Worm (Caenorhabditis elegans) whole organism, L2 larva: ENCODE measurements around the gene arrd-6.
"Not testable (repeated sequence)": the region's sequence is repeated elsewhere in the genome, so short reads cannot be mapped to it uniquely, and the experiment has no call there.

Experiments
- C34F6.9 ChIP-seq: fragments of 150-350 bp; optimal IDR thresholded peaks from 2 replicates; lab custom pipeline; 2014; ENCODE audit warnings: missing biosample characterization, missing genetic modification characterization
- F13H6.1 ChIP-seq: sonication (generic microtip); optimal IDR thresholded peaks from 2 replicates; lab custom pipeline; 2016; ENCODE audit warnings: missing genetic modification characterization, missing compliant biosample characterization
- R02D3.7 ChIP-seq: fragments of 150-350 bp; optimal IDR thresholded peaks from 2 replicates; lab custom pipeline; 2014; ENCODE audit warnings: missing biosample characterization, missing genetic modification characterization
- Y55F3AM.14 ChIP-seq: fragments of 200-800 bp; sonication (Bioruptor generic); optimal IDR thresholded peaks from 2 replicates; lab custom pipeline; 2018; ENCODE audit warnings: mild to moderate bottlenecking, missing genetic modification characterization, missing compliant biosample characterization
- ZK546.5 ChIP-seq: sonication (generic microtip); optimal IDR thresholded peaks from 2 replicates; lab custom pipeline; 2017; ENCODE audit warnings: missing biosample characterization, missing genetic modification characterization
- alr-1 ChIP-seq: fragments of 150-350 bp; optimal IDR thresholded peaks from 2 replicates; lab custom pipeline; 2014; ENCODE audit warnings: missing biosample characterization, missing genetic modification characterization
- aly-2 ChIP-seq: fragments of 150-350 bp; optimal IDR thresholded peaks from 2 replicates; lab custom pipeline; 2014; ENCODE audit warnings: missing biosample characterization, missing genetic modification characterization
- ama-1 ChIP-seq: fragments of 150-350 bp; optimal IDR thresholded peaks from 2 replicates; lab custom pipeline; 2018; ENCODE audit warnings: inconsistent platforms
- blmp-1 ChIP-seq: sonication (generic microtip); optimal IDR thresholded peaks from 2 replicates; lab custom pipeline; 2017; ENCODE audit warnings: missing genetic modification characterization, mild to moderate bottlenecking, missing compliant biosample characterization, antibody characterized with exemption, moderate library complexity; ENCODE audit not compliant: insufficient read depth
- ceh-16 ChIP-seq: fragments of 150-350 bp; optimal IDR thresholded peaks from 2 replicates; lab custom pipeline; 2014; ENCODE audit warnings: missing biosample characterization, missing genetic modification characterization
- ceh-82 ChIP-seq: fragments of 150-350 bp; optimal IDR thresholded peaks from 2 replicates; lab custom pipeline; 2014; ENCODE audit warnings: missing biosample characterization, missing genetic modification characterization
- crh-2 ChIP-seq: sonication (generic microtip); optimal IDR thresholded peaks from 2 replicates; lab custom pipeline; 2017; ENCODE audit warnings: missing biosample characterization, missing genetic modification characterization
- dmd-4 ChIP-seq: sonication (generic microtip); optimal IDR thresholded peaks from 2 replicates; lab custom pipeline; 2017; ENCODE audit warnings: missing biosample characterization, missing genetic modification characterization
- egl-27 ChIP-seq: sonication (generic microtip); optimal IDR thresholded peaks from 3 replicates; lab custom pipeline; 2017; ENCODE audit warnings: missing biosample characterization, missing genetic modification reagents, missing genetic modification characterization
- elt-1 ChIP-seq: fragments of 150-350 bp; optimal IDR thresholded peaks from 2 replicates; lab custom pipeline; 2014; ENCODE audit warnings: missing biosample characterization, missing genetic modification characterization
- elt-3 ChIP-seq: sonication (generic microtip); optimal IDR thresholded peaks from 2 replicates; lab custom pipeline; 2017; ENCODE audit warnings: missing biosample characterization, missing genetic modification characterization
- fos-1 ChIP-seq: fragments of 150-350 bp; optimal IDR thresholded peaks from 2 replicates; lab custom pipeline; 2014; ENCODE audit warnings: missing biosample characterization, missing genetic modification characterization
- gmeb-1 ChIP-seq: fragments of 150-350 bp; optimal IDR thresholded peaks from 2 replicates; lab custom pipeline; 2014; ENCODE audit warnings: missing biosample characterization, missing genetic modification characterization
- lin-11 ChIP-seq: fragments of 150-350 bp; sonication (generic microtip); optimal IDR thresholded peaks from 2 replicates; lab custom pipeline; 2014; ENCODE audit warnings: missing biosample characterization, missing genetic modification characterization, inconsistent platforms, mixed read lengths
- lin-13 ChIP-seq: fragments of 150-350 bp; optimal IDR thresholded peaks from 2 replicates; lab custom pipeline; 2014; ENCODE audit warnings: missing biosample characterization, missing genetic modification reagents, missing genetic modification characterization
- lin-39 ChIP-seq: fragments of 150-350 bp; optimal IDR thresholded peaks from 2 replicates; lab custom pipeline; 2014; ENCODE audit warnings: missing biosample characterization, missing genetic modification reagents, missing genetic modification characterization
- lsy-2 ChIP-seq, 2 experiments: fragments of 150-350 bp in 1 of 2; sonication (generic microtip) in 1 of 2; optimal IDR thresholded peaks; 2 replicates each; lab custom pipeline; 2014 to 2017; ENCODE audit warnings: missing biosample characterization in 2 of 2, missing genetic modification characterization in 2 of 2
- mab-5 ChIP-seq: fragments of 150-350 bp; optimal IDR thresholded peaks from 2 replicates; lab custom pipeline; 2014; ENCODE audit warnings: missing biosample characterization, missing genetic modification characterization
- mbf-1 ChIP-seq: sonication (generic microtip); optimal IDR thresholded peaks from 2 replicates; lab custom pipeline; 2017; ENCODE audit warnings: missing biosample characterization, missing genetic modification characterization
- mdl-1 ChIP-seq, 2 experiments: fragments of 150-350 bp in 1 of 2; sonication (generic microtip) in 1 of 2; optimal IDR thresholded peaks; 2 replicates each; lab custom pipeline; 2017; ENCODE audit warnings: missing biosample characterization in 2 of 2, missing genetic modification characterization in 2 of 2
- nhr-10 ChIP-seq: sonication (generic microtip); optimal IDR thresholded peaks from 2 replicates; lab custom pipeline; 2017; ENCODE audit warnings: missing biosample characterization, missing genetic modification characterization
- nhr-11 ChIP-seq: fragments of 150-350 bp; optimal IDR thresholded peaks from 2 replicates; lab custom pipeline; 2014; ENCODE audit warnings: missing biosample characterization, missing genetic modification characterization
- nhr-12 ChIP-seq: fragments of 150-350 bp; optimal IDR thresholded peaks from 2 replicates; lab custom pipeline; 2014; ENCODE audit warnings: missing biosample characterization, missing genetic modification characterization
- nhr-129 ChIP-seq: fragments of 150-350 bp; optimal IDR thresholded peaks from 2 replicates; lab custom pipeline; 2014; ENCODE audit warnings: missing biosample characterization, missing genetic modification characterization
- nhr-21 ChIP-seq: fragments of 150-350 bp; optimal IDR thresholded peaks from 2 replicates; lab custom pipeline; 2014; ENCODE audit warnings: missing biosample characterization, missing genetic modification characterization
- nhr-23 ChIP-seq: fragments of 150-350 bp; optimal IDR thresholded peaks from 2 replicates; lab custom pipeline; 2014; ENCODE audit warnings: missing biosample characterization, missing genetic modification reagents, missing genetic modification characterization
- nhr-237 ChIP-seq: fragments of 150-350 bp; optimal IDR thresholded peaks from 2 replicates; lab custom pipeline; 2014; ENCODE audit warnings: missing biosample characterization, missing genetic modification characterization
- nhr-25 ChIP-seq: fragments of 150-350 bp; sonication (generic microtip); optimal IDR thresholded peaks from 3 replicates; lab custom pipeline; 2014; ENCODE audit warnings: missing biosample characterization, missing genetic modification characterization
- nhr-6 ChIP-seq: fragments of 150-350 bp; optimal IDR thresholded peaks from 2 replicates; lab custom pipeline; 2014; ENCODE audit warnings: missing biosample characterization, missing genetic modification characterization
- peb-1 ChIP-seq: fragments of 150-350 bp; optimal IDR thresholded peaks from 2 replicates; lab custom pipeline; 2014; ENCODE audit warnings: missing biosample characterization, missing genetic modification characterization
- sem-4 ChIP-seq: fragments of 150-350 bp; optimal IDR thresholded peaks from 2 replicates; lab custom pipeline; 2014; ENCODE audit warnings: missing biosample characterization, missing genetic modification reagents, missing genetic modification characterization
- skn-1 ChIP-seq: sonication (generic microtip); optimal IDR thresholded peaks from 2 replicates; lab custom pipeline; 2017; ENCODE audit warnings: missing biosample characterization, missing genetic modification characterization
- sma-3 ChIP-seq: sonication (generic microtip); optimal IDR thresholded peaks from 2 replicates; lab custom pipeline; 2016; ENCODE audit warnings: missing genetic modification reagents, missing genetic modification characterization, missing compliant biosample characterization
- sma-9 ChIP-seq, 2 experiments: fragments of 150-350 bp in 1 of 2; sonication (generic microtip) in 1 of 2; optimal IDR thresholded peaks; 2 replicates each; lab custom pipeline; 2014 to 2016; ENCODE audit warnings: missing genetic modification characterization in 2 of 2, mild to moderate bottlenecking in 1 of 2, missing biosample characterization in 1 of 2, missing compliant biosample characterization in 1 of 2, missing genetic modification reagents in 1 of 2, moderate library complexity in 1 of 2
- snpc-4 ChIP-seq: fragments of 150-350 bp; optimal IDR thresholded peaks from 2 replicates; lab custom pipeline; 2014; ENCODE audit warnings: missing biosample characterization, missing genetic modification characterization
- unc-39 ChIP-seq: fragments of 150-350 bp; optimal IDR thresholded peaks from 2 replicates; lab custom pipeline; 2014; ENCODE audit warnings: missing biosample characterization, missing genetic modification characterization
- unc-55 ChIP-seq: fragments of 150-350 bp; sonication (generic microtip); optimal IDR thresholded peaks from 3 replicates; lab custom pipeline; 2014; ENCODE audit warnings: missing biosample characterization, missing genetic modification reagents, missing genetic modification characterization
- unc-62 ChIP-seq: fragments of 150-350 bp; optimal IDR thresholded peaks from 2 replicates; lab custom pipeline; 2014; ENCODE audit warnings: missing biosample characterization, missing genetic modification reagents, missing genetic modification characterization
- zag-1 ChIP-seq: fragments of 150-350 bp; optimal IDR thresholded peaks from 2 replicates; lab custom pipeline; 2014; ENCODE audit warnings: missing biosample characterization, missing genetic modification characterization
- ztf-1 ChIP-seq: fragments of 200-800 bp; sonication (Bioruptor generic); conservative IDR thresholded peaks from 2 replicates; pipeline ENCODE4 v1.3.6; 2022; ENCODE audit warnings: missing genetic modification characterization, missing compliant biosample characterization
- ztf-11 ChIP-seq: sonication (generic microtip); optimal IDR thresholded peaks from 2 replicates; lab custom pipeline; 2017; ENCODE audit warnings: missing biosample characterization, missing genetic modification characterization
- ztf-4 ChIP-seq: fragments of 150-350 bp; optimal IDR thresholded peaks from 2 replicates; lab custom pipeline; 2014; ENCODE audit warnings: missing biosample characterization, missing genetic modification characterization

arrd-6 gene

DNA sequence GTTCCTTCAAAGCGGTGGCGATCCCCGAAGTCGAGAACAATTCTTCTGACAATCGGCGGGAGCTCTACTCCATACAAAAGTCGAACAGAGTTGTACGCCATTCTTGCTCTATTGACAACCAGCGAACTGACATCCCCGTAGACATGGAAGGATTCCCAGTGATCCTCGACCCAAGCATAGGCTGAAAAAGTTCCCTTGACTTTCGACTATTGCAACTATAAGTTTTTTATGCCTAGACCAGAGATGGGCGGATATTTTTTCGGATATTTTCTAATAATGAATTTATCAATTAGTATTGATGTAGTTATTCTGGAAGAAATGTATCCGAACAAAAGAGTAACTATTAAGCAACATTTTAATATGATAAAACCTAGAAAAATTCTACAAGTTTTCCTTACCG is 20.7 kb upstream of the arrd-6 start, which contains the start of gene W10C6.2:
Gene W10C6.2, minus strand, starts transcription at position 101 of the 400 bp plus-strand sequence.
- not testable (repeated sequence) for TF ChIP-seq elt-1; sma-3 (GFP tag; lab: Kevin White, UChicago); skn-1 (tag; lab: Kevin White, UChicago)

DNA sequence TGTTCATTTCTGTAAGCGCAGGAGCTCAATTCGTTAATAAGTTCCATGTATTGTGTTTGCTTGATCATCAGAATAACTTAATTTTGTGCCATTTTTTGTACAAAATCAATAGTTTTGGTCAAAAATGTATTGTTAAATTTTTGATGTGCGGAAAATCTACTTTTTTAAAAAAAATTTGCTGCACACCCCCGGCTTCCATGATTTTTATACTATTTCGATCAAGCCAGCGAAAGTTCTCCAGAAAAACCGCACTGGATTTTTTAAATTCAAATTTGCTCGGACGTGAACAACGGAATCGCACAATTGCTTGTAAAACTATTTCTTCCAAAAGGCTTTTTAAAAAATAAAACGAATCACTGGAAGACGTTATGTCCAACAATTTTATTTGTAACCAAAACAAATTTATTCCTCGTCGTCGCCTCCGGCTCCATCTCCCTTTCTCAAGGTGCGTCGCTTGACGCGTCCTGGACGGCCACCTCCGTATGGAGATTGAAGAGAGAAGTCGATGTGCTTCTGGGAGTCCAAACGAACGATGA is 17.4 kb upstream of the arrd-6 start:
- no peak for TF ChIP-seq ceh-82 (tag; lab: Kevin White, UChicago)
- TF ChIP-seq nhr-12 (tag; lab: Kevin White, UChicago): no peak
- no peak for TF ChIP-seq zag-1 (tag; lab: Kevin White, UChicago)
- no peak for TF ChIP-seq nhr-11 (tag; lab: Kevin White, UChicago)
- no peak for TF ChIP-seq unc-62
- no peak for TF ChIP-seq alr-1 (tag; lab: Kevin White, UChicago)
- TF ChIP-seq Y55F3AM.14: no peak
- no peak for TF ChIP-seq nhr-23 (tag; lab: Kevin White, UChicago)
- no peak for TF ChIP-seq ztf-1 (GFP tag; lab: Robert Waterston, UW)
- no peak for TF ChIP-seq nhr-25 (tag; lab: Kevin White, UChicago)
- TF ChIP-seq egl-27 (tag; lab: Kevin White, UChicago): no peak

DNA sequence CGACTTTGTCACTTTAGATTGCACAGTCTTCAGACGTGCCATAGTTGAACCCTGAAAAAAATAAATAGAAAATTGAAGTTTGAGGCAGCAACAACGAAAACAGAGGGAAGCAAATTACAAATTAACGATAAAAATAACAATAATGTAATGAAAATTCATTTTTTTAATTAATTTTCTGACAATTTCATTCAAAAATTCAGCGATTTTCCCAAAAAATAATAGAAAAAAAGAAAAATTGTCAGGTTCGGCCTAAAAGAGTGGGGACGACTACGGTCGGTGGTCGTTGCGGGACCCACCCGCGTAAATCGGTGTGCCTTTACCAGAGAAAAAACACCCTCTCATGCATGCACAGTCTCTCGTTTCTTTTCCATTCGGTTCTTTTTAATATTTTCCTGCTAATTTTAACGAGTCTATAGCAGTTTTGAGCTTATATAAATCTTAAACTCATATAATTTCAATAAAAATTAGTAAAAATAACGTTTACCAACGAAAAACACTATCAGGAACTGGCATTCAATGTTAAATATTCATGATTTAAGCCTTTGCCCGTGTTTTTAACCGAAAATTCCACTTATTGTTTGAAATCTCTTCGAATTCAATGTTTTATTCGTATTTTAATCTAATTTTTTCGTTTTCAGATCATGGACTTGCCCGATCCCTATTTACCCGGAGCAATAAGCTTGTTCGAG is 16.1 kb upstream of the arrd-6 start, which contains the start of the genes rps-9 and lsm-1:
Gene rps-9, minus strand, starts transcription at position 51 of the 689 bp plus-strand sequence.
Gene lsm-1, plus strand, starts transcription at position 639 of the 689 bp plus-strand sequence.
- no peak for TF ChIP-seq egl-27 (tag; lab: Kevin White, UChicago)
- TF ChIP-seq R02D3.7 (tag; lab: Kevin White, UChicago): no peak
- TF ChIP-seq lin-13 (GFP tag; lab: Kevin White, UChicago): peak; percentile 68
- TF ChIP-seq ztf-11 (tag; lab: Kevin White, UChicago): no peak
- TF ChIP-seq blmp-1: peak; percentile 25
- no peak for TF ChIP-seq nhr-10 (tag; lab: Kevin White, UChicago)
- no peak for TF ChIP-seq mab-5
- peak; percentile 53 for TF ChIP-seq nhr-129 (tag; lab: Kevin White, UChicago)
- no peak for TF ChIP-seq mbf-1 (tag; lab: Kevin White, UChicago)
- TF ChIP-seq nhr-12 (tag; lab: Kevin White, UChicago): no peak
- no peak for TF ChIP-seq nhr-23 (tag; lab: Kevin White, UChicago)
- TF ChIP-seq mdl-1 (tag; optimal IDR thresholded peaks at IDR 0.05; lab: Kevin White, UChicago): no peak
- peak; percentile 80 to 98 for TF ChIP-seq lsy-2 (tag; optimal IDR thresholded peaks at IDR 0.05; lab: Kevin White, UChicago)
- peak; percentile 32 for TF ChIP-seq nhr-21 (tag; lab: Kevin White, UChicago)
- TF ChIP-seq sem-4: no peak
- TF ChIP-seq ceh-16 (tag; lab: Kevin White, UChicago): no peak
- TF ChIP-seq peb-1 (tag; lab: Kevin White, UChicago): no peak
- no peak for TF ChIP-seq ceh-82 (tag; lab: Kevin White, UChicago)
- TF ChIP-seq dmd-4 (tag; lab: Kevin White, UChicago): no peak
- peak; percentile 36 for TF ChIP-seq fos-1
- TF ChIP-seq elt-1: no peak
- peak; percentile 84 for TF ChIP-seq unc-55 (GFP tag; lab: Kevin White, UChicago)
- TF ChIP-seq crh-2: peak; percentile 77
- TF ChIP-seq nhr-11 (tag; lab: Kevin White, UChicago): no peak
- peak; percentile 40 for TF ChIP-seq sma-3 (GFP tag; lab: Kevin White, UChicago)
- peak; percentile 71 for TF ChIP-seq gmeb-1 (tag; lab: Kevin White, UChicago)
- no peak for TF ChIP-seq ama-1
- no peak for TF ChIP-seq ZK546.5 (tag; lab: Kevin White, UChicago)
- TF ChIP-seq aly-2 (tag; lab: Kevin White, UChicago): no peak
- TF ChIP-seq nhr-25 (tag; lab: Kevin White, UChicago): peak; percentile 55
- peak; percentile 56 for TF ChIP-seq snpc-4 (tag; lab: Kevin White, UChicago)
- TF ChIP-seq zag-1 (tag; lab: Kevin White, UChicago): no peak
- no peak for TF ChIP-seq unc-62
- no peak for TF ChIP-seq sma-9 (GFP tag; optimal IDR thresholded peaks at IDR 0.05; lab: Kevin White, UChicago)
- no peak for TF ChIP-seq sma-9 (tag; optimal IDR thresholded peaks at IDR 0.05; lab: Kevin White, UChicago)
- TF ChIP-seq C34F6.9: peak; percentile 75
- TF ChIP-seq Y55F3AM.14: no peak
- no peak for TF ChIP-seq lin-39 (tag; lab: Kevin White, UChicago)
- no peak for TF ChIP-seq nhr-237 (tag; lab: Kevin White, UChicago)
- no peak for TF ChIP-seq unc-39 (tag; lab: Kevin White, UChicago)
- TF ChIP-seq lin-11 (tag; lab: Kevin White, UChicago): peak; percentile 81
- TF ChIP-seq alr-1 (tag; lab: Kevin White, UChicago): no peak
- TF ChIP-seq ztf-1 (GFP tag; lab: Robert Waterston, UW): no peak
- no peak for TF ChIP-seq elt-3 (tag; lab: Kevin White, UChicago)
- peak; percentile 40 for TF ChIP-seq F13H6.1
- peak; percentile 52 for TF ChIP-seq ztf-4
- TF ChIP-seq nhr-6: no peak
